Worm (Caenorhabditis elegans) whole organism, midembryonic: Measurements from ENCODE around the gene gyg-1.

Experiments used
- flt-1 ChIP-seq: fragments of 200-800 bp; sonication (Bioruptor generic); IDR thresholded peaks from 2 replicates; pipeline ENCODE4 v1.3.6; 2022; ENCODE audit warnings: missing genetic modification characterization, missing compliant biosample characterization
- klf-2 ChIP-seq: fragments of 200-800 bp; sonication (Bioruptor generic); conservative IDR thresholded peaks from 2 replicates; pipeline ENCODE4 v1.3.6; 2022; ENCODE audit warnings: missing genetic modification reagents, missing genetic modification characterization, missing compliant biosample characterization
- med-1 ChIP-seq: sonication (generic microtip); optimal IDR thresholded peaks from 2 replicates; lab custom pipeline; 2017; ENCODE audit warnings: missing genetic modification characterization, mild to moderate bottlenecking, missing compliant biosample characterization, antibody characterized with exemption, missing genetic modification reagents; ENCODE audit not compliant: insufficient read depth
- tab-1 ChIP-seq: fragments of 200-800 bp; sonication (Bioruptor generic); IDR thresholded peaks from 2 replicates; pipeline ENCODE4 v1.3.6; 2022; ENCODE audit warnings: missing genetic modification characterization, missing compliant biosample characterization
- ztf-23 ChIP-seq: fragments of 200-800 bp; sonication (Bioruptor generic); IDR thresholded peaks from 2 replicates; pipeline ENCODE4 v1.3.6; 2022; ENCODE audit warnings: missing genetic modification reagents, missing genetic modification characterization, missing compliant biosample characterization

ce11 chrX:3498953-3499352 lies 38.5 kb upstream of the gyg-1 start, which contains the start of gene C12D12.1:
- TF ChIP-seq flt-1 (GFP tag; lab: Robert Waterston, UW) (no peak), med-1 (GFP tag; lab: Kevin White, UChicago) (no peak), klf-2 (GFP tag; lab: Robert Waterston, UW) (no peak), tab-1 (GFP tag; lab: Robert Waterston, UW) (no peak), ztf-23 (GFP tag; lab: Robert Waterston, UW) (no peak)
